Worm (Caenorhabditis elegans): ENCODE results near the gene lias-1.

ce11 chrIII:3484995-3485394, 19.9 kb downstream of the lias-1 start:
- TF ChIP-seq ceh-9 (tag; optimal IDR thresholded peaks at IDR 0.05) (no peak), ceh-2 (tag; optimal IDR thresholded peaks at IDR 0.05) (no peak), pha-4 (tag; optimal IDR thresholded peaks at IDR 0.05) (no peak), ets-4 (tag; optimal IDR thresholded peaks at IDR 0.05) (no peak), C38D4.7 (GFP tag; optimal IDR thresholded peaks at IDR 0.05) (no peak), K09A11.1 (tag; optimal IDR thresholded peaks at IDR 0.05; ENCODE audit: insufficient read depth) (no peak), ceh-45 (GFP tag; IDR thresholded peaks at IDR 0.05) (no peak), nhr-11 (tag; optimal IDR thresholded peaks at IDR 0.05) (no peak), pha-2 (tag; optimal IDR thresholded peaks at IDR 0.05) (no peak), pqm-1 (tag; optimal IDR thresholded peaks at IDR 0.05) (no peak), ztf-16 (tag; optimal IDR thresholded peaks at IDR 0.05) (no peak), unc-55 (GFP tag; optimal IDR thresholded peaks at IDR 0.05) (no peak), elt-2 (tag; optimal IDR thresholded peaks at IDR 0.05) (no peak), pat-9 (tag; optimal IDR thresholded peaks at IDR 0.05) (no peak)
